Worm (Caenorhabditis elegans): ENCODE data around the gene mai-2.

The mai-2 gene

ce11 chrIV:3354757-3355156, 31.0 kb upstream of the mai-2 start, which contains the start of gene F42A6.1:
F42A6.1 (plus strand) TSS chrIV:3355057.
- TF ChIP-seq ztf-23 (GFP tag; IDR thresholded peaks at IDR 0.05) (no peak), med-1 (GFP tag; optimal IDR thresholded peaks at IDR 0.05; ENCODE audit: insufficient read depth) (no peak), flt-1 (GFP tag; IDR thresholded peaks at IDR 0.05) (no peak), cog-1 (tag; optimal IDR thresholded peaks at IDR 0.05) (no peak), tab-1 (GFP tag; IDR thresholded peaks at IDR 0.05) (no peak)

DNA sequence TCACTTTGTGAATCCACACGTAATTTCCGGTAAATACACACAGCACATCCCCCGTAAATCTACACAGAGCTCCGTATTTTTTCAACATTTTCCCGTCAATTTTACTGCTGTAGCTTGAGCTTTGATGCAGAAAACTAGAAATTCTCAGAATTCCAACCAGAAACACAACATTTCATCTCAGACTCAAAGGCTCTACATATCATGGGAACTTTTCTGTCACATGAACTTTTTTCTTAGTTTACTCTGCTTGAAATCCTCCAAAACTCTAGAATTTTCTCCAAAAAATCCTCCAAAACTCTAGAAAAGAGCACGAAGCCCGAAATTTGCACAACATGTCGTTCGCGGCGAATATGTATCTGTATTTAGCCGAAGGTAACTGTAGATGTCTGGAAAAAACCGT, 22.5 kb upstream of the mai-2 start, which contains the start of gene Y55H10A.2:
Gene Y55H10A.2, plus strand, starts transcription at position 301 of the 400 bp plus-strand sequence.
- TF ChIP-seq klf-2 (GFP tag; conservative IDR thresholded peaks at IDR 0.05) (no peak), ztf-23 (GFP tag; IDR thresholded peaks at IDR 0.05) (no peak), tab-1 (GFP tag; IDR thresholded peaks at IDR 0.05) (no peak), ref-1 (GFP tag; conservative IDR thresholded peaks at IDR 0.05) (no peak), med-1 (GFP tag; optimal IDR thresholded peaks at IDR 0.05; ENCODE audit: insufficient read depth) (no peak), ztf-29 (GFP tag; IDR thresholded peaks at IDR 0.05) (no peak), T22C8.4 (GFP tag; IDR thresholded peaks at IDR 0.05) (no peak)

- TF ChIP-seq cog-1 (tag; optimal IDR thresholded peaks at IDR 0.05) (no peak), ref-1 (GFP tag; conservative IDR thresholded peaks at IDR 0.05) (no peak), med-1 (GFP tag; optimal IDR thresholded peaks at IDR 0.05; ENCODE audit: insufficient read depth) (no peak), flt-1 (GFP tag; IDR thresholded peaks at IDR 0.05) (no peak), klf-2 (GFP tag; conservative IDR thresholded peaks at IDR 0.05) (no peak), ztf-23 (GFP tag; IDR thresholded peaks at IDR 0.05) (no peak), ztf-29 (GFP tag; IDR thresholded peaks at IDR 0.05) (no peak), T22C8.4 (GFP tag; IDR thresholded peaks at IDR 0.05) (no peak), tab-1 (GFP tag; IDR thresholded peaks at IDR 0.05) (no peak)
Observed at ce11 chrIV:3363784-3364183, 21.9 kb upstream of the mai-2 start.

- no peak for TF ChIP-seq ztf-29 (GFP tag; IDR thresholded peaks at IDR 0.05)
- no peak for TF ChIP-seq T22C8.4 (GFP tag; IDR thresholded peaks at IDR 0.05)
Observed at ce11 chrIV:3368638-3369247, 17.0 kb upstream of the mai-2 start, which contains the start of gene vha-19. vha-19 (plus strand) TSS chrIV:3369197.

- TF ChIP-seq med-1 (GFP tag; optimal IDR thresholded peaks at IDR 0.05; ENCODE audit: insufficient read depth) (no peak), T22C8.4 (GFP tag; IDR thresholded peaks at IDR 0.05) (no peak), ztf-23 (GFP tag; IDR thresholded peaks at IDR 0.05) (no peak), ztf-29 (GFP tag; IDR thresholded peaks at IDR 0.05) (no peak), ref-1 (GFP tag; conservative IDR thresholded peaks at IDR 0.05) (no peak), cog-1 (tag; optimal IDR thresholded peaks at IDR 0.05) (no peak), flt-1 (GFP tag; IDR thresholded peaks at IDR 0.05) (no peak), tab-1 (GFP tag; IDR thresholded peaks at IDR 0.05) (no peak), klf-2 (GFP tag; conservative IDR thresholded peaks at IDR 0.05) (no peak)
Observed at ce11 chrIV:3373370-3373769, 12.3 kb upstream of the mai-2 start.

DNA sequence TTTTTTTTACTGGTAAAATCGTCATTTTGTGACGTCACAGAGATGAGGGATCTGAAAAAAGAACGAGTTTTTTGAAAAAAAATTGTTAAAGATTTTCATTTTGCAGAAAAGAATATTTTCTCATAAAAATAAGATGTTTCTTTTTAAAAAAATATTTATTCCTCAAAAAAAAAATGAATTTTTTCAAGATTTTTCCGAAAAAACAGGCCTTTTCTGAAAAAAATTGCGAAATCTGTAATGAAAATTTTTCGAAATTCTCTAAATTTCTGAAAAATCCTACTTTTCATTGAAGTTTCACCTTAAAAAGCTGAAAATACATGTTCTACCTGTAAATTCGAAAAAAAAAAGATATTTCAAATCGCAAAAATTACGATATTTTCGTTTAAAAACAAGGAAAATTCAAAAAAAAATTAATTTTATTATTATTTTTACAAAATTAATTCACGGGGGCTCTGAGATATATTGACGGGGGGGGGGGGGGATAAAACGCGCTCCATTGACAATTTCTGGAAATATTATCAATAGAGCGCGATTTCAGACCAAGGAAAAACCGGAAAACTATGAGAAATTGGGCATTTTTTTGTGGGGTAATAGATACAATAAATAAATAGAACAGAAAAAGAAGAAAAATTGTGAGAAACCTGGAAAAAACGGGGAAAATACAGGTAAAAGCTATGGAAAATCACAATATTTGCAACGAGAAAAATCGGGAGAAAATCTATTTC, 7.5 kb upstream of the mai-2 start, which contains the start of gene otub-4:
Gene otub-4, minus strand, starts transcription at position 51 of the 725 bp plus-strand sequence.
- TF ChIP-seq cog-1 (tag; optimal IDR thresholded peaks at IDR 0.05) (no peak), flt-1 (GFP tag; IDR thresholded peaks at IDR 0.05) (no peak), ztf-23 (GFP tag; IDR thresholded peaks at IDR 0.05) (no peak), ztf-29 (GFP tag; IDR thresholded peaks at IDR 0.05) (no peak), med-1 (GFP tag; optimal IDR thresholded peaks at IDR 0.05; ENCODE audit: insufficient read depth) (no peak), ref-1 (GFP tag; conservative IDR thresholded peaks at IDR 0.05) (no peak), klf-2 (GFP tag; conservative IDR thresholded peaks at IDR 0.05) (no peak), T22C8.4 (GFP tag; IDR thresholded peaks at IDR 0.05) (no peak)

DNA sequence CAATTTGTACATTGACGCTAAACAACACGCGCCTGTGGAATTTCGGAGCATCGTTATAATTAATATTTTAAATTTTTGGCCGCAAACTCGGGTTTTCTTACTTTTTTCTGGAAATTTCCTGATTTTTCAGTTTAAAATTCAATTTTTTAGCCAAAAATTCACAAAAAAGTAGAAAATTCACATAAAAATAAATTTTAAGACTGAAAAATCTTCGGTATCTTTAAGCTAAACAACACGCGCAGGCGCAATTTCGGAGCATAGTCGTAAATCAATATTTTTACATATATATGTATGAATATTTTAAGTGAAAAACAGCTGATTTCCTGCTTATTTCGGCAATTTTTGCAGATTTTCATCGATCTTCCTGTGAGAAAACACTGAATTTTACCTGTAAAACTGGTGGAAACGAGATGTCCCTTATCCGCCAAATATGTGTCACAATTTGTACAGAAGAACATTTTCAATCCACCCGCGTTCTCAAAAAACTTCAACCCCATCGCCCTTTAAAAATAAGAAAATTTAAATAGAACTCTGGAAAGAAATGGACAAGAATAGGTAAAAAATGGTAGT, 3.3 kb upstream of the mai-2 start, which contains the start of gene B0546.3:
Gene B0546.3, minus strand, starts transcription at position 504 of the 570 bp plus-strand sequence.
- TF ChIP-seq tab-1 (GFP tag; IDR thresholded peaks at IDR 0.05) = no peak
- no peak for TF ChIP-seq klf-2 (GFP tag; conservative IDR thresholded peaks at IDR 0.05)
- TF ChIP-seq ztf-23 (GFP tag; IDR thresholded peaks at IDR 0.05) = no peak
- TF ChIP-seq cog-1 (tag; optimal IDR thresholded peaks at IDR 0.05) = no peak
- TF ChIP-seq T22C8.4 (GFP tag; IDR thresholded peaks at IDR 0.05) = no peak
- no peak for TF ChIP-seq flt-1 (GFP tag; IDR thresholded peaks at IDR 0.05)
- no peak for TF ChIP-seq med-1 (GFP tag; optimal IDR thresholded peaks at IDR 0.05; ENCODE audit: insufficient read depth)
- no peak for TF ChIP-seq ref-1 (GFP tag; conservative IDR thresholded peaks at IDR 0.05)

DNA sequence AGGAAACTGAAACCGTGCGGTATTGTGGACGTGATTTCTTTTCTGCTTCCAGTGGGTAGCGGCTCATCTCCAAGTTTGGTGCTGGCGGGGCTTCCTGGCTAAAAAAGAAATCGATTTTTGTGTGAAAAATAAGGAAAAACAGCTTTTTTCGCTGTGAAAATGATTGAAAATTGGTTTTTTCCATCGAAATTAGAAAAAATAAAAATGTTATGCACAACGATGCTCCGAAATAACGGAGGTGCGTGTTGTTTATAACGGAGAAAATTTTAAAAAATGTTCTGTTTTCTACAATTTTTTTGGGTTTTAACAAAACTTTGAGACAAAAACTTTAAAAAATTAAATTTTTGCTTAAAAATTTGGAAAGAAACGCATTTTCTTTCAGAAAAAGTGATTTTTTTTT, 2.5 kb upstream of the mai-2 start:
- TF ChIP-seq tab-1 (GFP tag; IDR thresholded peaks at IDR 0.05) (no peak), cog-1 (tag; optimal IDR thresholded peaks at IDR 0.05) (no peak), ref-1 (GFP tag; conservative IDR thresholded peaks at IDR 0.05) (no peak), ztf-29 (GFP tag; IDR thresholded peaks at IDR 0.05) (no peak), ztf-23 (GFP tag; IDR thresholded peaks at IDR 0.05) (no peak), med-1 (GFP tag; optimal IDR thresholded peaks at IDR 0.05; ENCODE audit: insufficient read depth) (no peak), T22C8.4 (GFP tag; IDR thresholded peaks at IDR 0.05) (no peak), flt-1 (GFP tag; IDR thresholded peaks at IDR 0.05) (no peak), klf-2 (GFP tag; conservative IDR thresholded peaks at IDR 0.05) (no peak)

DNA sequence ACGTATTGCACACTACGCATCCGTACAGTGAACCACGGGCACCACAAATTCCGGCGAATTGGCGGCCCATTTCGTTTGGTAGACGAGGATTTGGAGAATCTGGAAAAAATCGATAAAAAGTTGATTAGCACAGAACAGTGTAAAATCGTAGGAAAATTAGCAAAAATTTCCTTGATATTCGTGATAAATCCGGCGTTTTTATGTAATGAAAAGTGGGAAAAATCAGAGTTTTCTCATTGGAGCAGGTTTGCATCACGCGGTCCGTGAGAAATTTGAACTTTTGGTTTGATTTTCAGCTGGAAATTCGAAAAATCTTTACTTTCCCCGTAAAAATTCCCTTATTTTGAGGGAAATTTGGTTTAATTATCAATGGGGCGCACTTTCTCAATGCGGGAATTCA, 1.7 kb upstream of the mai-2 start, which contains the start of gene B0546.4:
Gene B0546.4, minus strand, starts transcription at position 101 of the 400 bp plus-strand sequence.
- TF ChIP-seq med-1 (GFP tag; optimal IDR thresholded peaks at IDR 0.05; ENCODE audit: insufficient read depth) = no peak
- TF ChIP-seq ztf-23 (GFP tag; IDR thresholded peaks at IDR 0.05) = no peak
- no peak for TF ChIP-seq cog-1 (tag; optimal IDR thresholded peaks at IDR 0.05)
- TF ChIP-seq T22C8.4 (GFP tag; IDR thresholded peaks at IDR 0.05) = no peak
- no peak for TF ChIP-seq tab-1 (GFP tag; IDR thresholded peaks at IDR 0.05)
- TF ChIP-seq flt-1 (GFP tag; IDR thresholded peaks at IDR 0.05) = no peak
